Worm (Caenorhabditis elegans) whole organism, L4/young adult: ENCODE data around the gene ints-5.

Experiments
- W03F9.2 ChIP-seq: fragments of 150-350 bp; optimal IDR thresholded peaks from 2 replicates; lab custom pipeline; 2014; ENCODE audit warnings: missing biosample characterization, missing genetic modification characterization
- him-1 ChIP-seq: sonication (generic microtip); optimal IDR thresholded peaks from 2 replicates; lab custom pipeline; 2016; ENCODE audit warnings: missing genotype, missing genetic modification reagents, missing genetic modification characterization, missing compliant biosample characterization

DNA sequence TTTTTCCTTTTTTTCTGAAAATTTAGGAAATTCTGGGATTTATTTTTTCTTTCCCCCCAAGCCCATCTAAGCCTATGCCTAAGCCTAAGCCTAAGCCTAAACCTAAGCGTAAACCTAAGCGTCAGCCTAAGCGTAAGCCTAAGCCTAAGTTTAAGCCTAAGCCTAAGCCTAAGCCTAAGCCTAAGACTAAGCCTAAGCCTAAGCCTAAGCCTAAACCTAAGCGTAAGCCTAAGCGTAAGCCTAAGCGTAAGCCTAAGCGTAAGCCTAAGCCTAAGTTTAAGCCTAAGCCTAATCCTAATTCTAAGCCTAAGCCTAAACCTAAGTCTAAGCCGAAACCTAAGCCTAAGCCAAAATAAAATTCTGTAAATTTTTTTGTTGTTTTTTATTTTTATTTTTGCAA, 54.2 kb downstream of the ints-5 start:
- TF ChIP-seq him-1 (no peak), W03F9.2 (no peak)
